Fruit fly (Drosophila melanogaster): ENCODE results near the gene Pkcdelta.

Gene Pkcdelta

DNA sequence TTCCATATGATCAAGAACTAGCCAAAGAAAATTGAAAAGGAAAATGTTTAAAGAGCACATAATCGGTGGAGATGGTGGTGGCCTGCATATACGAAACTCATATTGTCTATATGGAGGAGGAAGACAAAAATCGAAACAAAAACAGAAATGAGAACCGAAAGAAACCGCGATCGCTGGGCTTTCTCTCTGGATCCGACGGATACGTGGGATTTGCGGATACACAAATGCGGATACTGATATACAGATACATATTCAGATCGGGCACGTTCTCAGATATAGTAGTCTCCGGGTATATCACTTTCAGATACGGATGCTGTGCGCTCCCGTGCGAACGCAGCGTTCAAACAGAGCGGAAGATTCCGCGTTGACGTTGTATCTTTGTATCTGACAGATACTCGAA is at the start of gene Pkcdelta:
Gene Pkcdelta, plus strand, starts transcription at position 301 of the 400 bp plus-strand sequence.
- TF ChIP-seq tj (GFP tag; optimal IDR thresholded peaks at IDR 0.05): no peak
- no peak for TF ChIP-seq CG33017 (tag; optimal IDR thresholded peaks at IDR 0.05)
- no peak for TF ChIP-seq Clk (GFP tag; optimal IDR thresholded peaks at IDR 0.05)
- TF ChIP-seq Mnt (GFP tag; optimal IDR thresholded peaks at IDR 0.05): no peak
- TF ChIP-seq toe (GFP tag; optimal IDR thresholded peaks at IDR 0.05): no peak
- TF ChIP-seq cnc (optimal IDR thresholded peaks at IDR 0.05): no peak
- no peak for TF ChIP-seq ovo (GFP tag; optimal IDR thresholded peaks at IDR 0.05)
- TF ChIP-seq pad (GFP tag; optimal IDR thresholded peaks at IDR 0.05): no peak
- TF ChIP-seq CG7045 (GFP tag; optimal IDR thresholded peaks at IDR 0.05): no peak
- no peak for TF ChIP-seq Crg-1 (GFP tag; optimal IDR thresholded peaks at IDR 0.05)
- TF ChIP-seq kay (GFP tag; ENCODE audit: borderline replicate concordance): no peak
- no peak for TF ChIP-seq bab1 (GFP tag; optimal IDR thresholded peaks at IDR 0.05)
- no peak for TF ChIP-seq cic (GFP tag; optimal IDR thresholded peaks at IDR 0.05)
- TF ChIP-seq Hr96 (GFP tag; optimal IDR thresholded peaks at IDR 0.05): no peak
- no peak for TF ChIP-seq CG14711 (tag; optimal IDR thresholded peaks at IDR 0.05)
- no peak for TF ChIP-seq CG5204 (GFP tag; optimal IDR thresholded peaks at IDR 0.05)
- TF ChIP-seq CG12768 (GFP tag; optimal IDR thresholded peaks at IDR 0.05): no peak
- TF ChIP-seq CG7101 (tag; optimal IDR thresholded peaks at IDR 0.05): no peak

DNA sequence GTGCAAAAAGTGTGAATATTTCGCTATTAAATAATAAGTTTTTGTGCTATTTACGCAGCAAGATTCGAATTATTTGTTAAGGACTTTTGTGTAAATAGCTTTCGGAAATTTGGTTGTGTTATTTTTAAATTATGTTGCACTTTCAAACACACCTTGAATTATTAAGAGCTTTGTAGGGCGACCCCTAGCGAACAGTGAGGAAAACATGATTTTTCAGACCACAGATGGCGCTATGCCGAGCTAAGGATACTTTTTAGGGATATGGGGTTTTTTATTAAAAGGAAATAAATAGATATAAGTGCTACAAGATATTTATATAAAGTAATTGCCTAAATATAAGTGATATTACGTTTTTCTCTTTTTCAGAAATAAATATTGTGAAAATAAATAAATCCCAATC is 45.8 kb upstream of the Pkcdelta start:
- TF ChIP-seq CG33017 (tag; optimal IDR thresholded peaks at IDR 0.05): no peak
- no peak for TF ChIP-seq toe (GFP tag; optimal IDR thresholded peaks at IDR 0.05)
- TF ChIP-seq kay (GFP tag; ENCODE audit: borderline replicate concordance): no peak
- TF ChIP-seq Clk (GFP tag; optimal IDR thresholded peaks at IDR 0.05): no peak

DNA sequence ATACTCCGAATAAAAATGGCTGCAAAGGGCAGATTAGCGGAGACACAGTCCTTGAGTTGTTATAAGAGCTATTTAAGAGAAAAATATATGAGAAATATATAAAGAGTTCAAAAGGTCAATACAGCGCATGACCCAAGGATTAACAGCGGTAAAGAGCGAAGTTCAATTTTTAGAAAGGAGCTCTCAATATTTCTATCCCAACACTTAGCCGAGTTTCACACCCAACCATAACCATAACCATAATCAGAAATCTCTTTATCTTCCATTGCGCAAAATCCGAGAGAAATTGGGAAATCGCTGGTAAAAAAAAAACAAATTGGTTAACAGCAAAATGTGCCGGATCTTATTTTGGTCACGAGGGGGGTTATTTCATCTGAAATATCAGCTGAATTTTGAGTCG is 42.9 kb upstream of the Pkcdelta start:
- no peak for TF ChIP-seq Mnt (GFP tag; optimal IDR thresholded peaks at IDR 0.05)
- no peak for TF ChIP-seq cic (GFP tag; optimal IDR thresholded peaks at IDR 0.05)
- no peak for TF ChIP-seq CG11617 (GFP tag; optimal IDR thresholded peaks at IDR 0.05)
- no peak for TF ChIP-seq pad (GFP tag; optimal IDR thresholded peaks at IDR 0.05)
- TF ChIP-seq CG1620 (GFP tag; optimal IDR thresholded peaks at IDR 0.05): no peak
- TF ChIP-seq Crg-1 (GFP tag; optimal IDR thresholded peaks at IDR 0.05): no peak
- TF ChIP-seq CG7045 (GFP tag; optimal IDR thresholded peaks at IDR 0.05): no peak
- no peak for TF ChIP-seq CG12768 (GFP tag; optimal IDR thresholded peaks at IDR 0.05)
- TF ChIP-seq CG7101 (tag; optimal IDR thresholded peaks at IDR 0.05): no peak
- TF ChIP-seq kay (GFP tag; ENCODE audit: borderline replicate concordance): no peak

DNA sequence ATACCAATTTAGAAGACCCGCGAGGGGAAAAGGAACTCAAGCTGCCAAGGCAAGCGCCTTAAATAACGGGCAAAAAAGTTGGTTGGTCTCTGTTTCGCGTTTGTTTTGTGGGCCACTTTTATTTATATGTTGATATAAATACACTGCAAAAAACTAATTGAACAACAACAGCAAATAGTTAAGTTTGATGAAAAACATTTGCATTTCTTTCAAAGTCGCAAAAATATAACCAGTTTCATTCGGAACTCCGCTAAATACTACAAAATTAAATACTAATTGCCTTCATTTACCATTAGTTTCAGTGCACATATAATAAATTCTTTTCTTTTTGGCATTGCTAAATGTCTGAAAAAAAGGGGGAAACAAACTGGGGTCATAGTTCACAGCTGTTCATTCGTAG is 40.3 kb upstream of the Pkcdelta start:
- no peak for TF ChIP-seq Clk (GFP tag; optimal IDR thresholded peaks at IDR 0.05)
- no peak for TF ChIP-seq kay (GFP tag; ENCODE audit: borderline replicate concordance)
- no peak for TF ChIP-seq Mnt (GFP tag; optimal IDR thresholded peaks at IDR 0.05)
- no peak for TF ChIP-seq CG7045 (GFP tag; optimal IDR thresholded peaks at IDR 0.05)
- no peak for TF ChIP-seq pad (GFP tag; optimal IDR thresholded peaks at IDR 0.05)
- no peak for TF ChIP-seq cnc (optimal IDR thresholded peaks at IDR 0.05)
- no peak for TF ChIP-seq CG11617 (GFP tag; optimal IDR thresholded peaks at IDR 0.05)
- no peak for TF ChIP-seq CG5204 (GFP tag; optimal IDR thresholded peaks at IDR 0.05)
- TF ChIP-seq tj (GFP tag; optimal IDR thresholded peaks at IDR 0.05): no peak
- no peak for TF ChIP-seq toe (GFP tag; optimal IDR thresholded peaks at IDR 0.05)
- no peak for TF ChIP-seq bab1 (GFP tag; optimal IDR thresholded peaks at IDR 0.05)
- TF ChIP-seq CG1620 (GFP tag; optimal IDR thresholded peaks at IDR 0.05): no peak
- no peak for TF ChIP-seq CG14711 (tag; optimal IDR thresholded peaks at IDR 0.05)
- no peak for TF ChIP-seq Crg-1 (GFP tag; optimal IDR thresholded peaks at IDR 0.05)
- no peak for TF ChIP-seq CG12768 (GFP tag; optimal IDR thresholded peaks at IDR 0.05)
- no peak for TF ChIP-seq ovo (GFP tag; optimal IDR thresholded peaks at IDR 0.05)
- TF ChIP-seq cic (GFP tag; optimal IDR thresholded peaks at IDR 0.05): no peak
- no peak for TF ChIP-seq Hr96 (GFP tag; optimal IDR thresholded peaks at IDR 0.05)
- no peak for TF ChIP-seq CG33017 (tag; optimal IDR thresholded peaks at IDR 0.05)
- TF ChIP-seq CG7101 (tag; optimal IDR thresholded peaks at IDR 0.05): no peak

DNA sequence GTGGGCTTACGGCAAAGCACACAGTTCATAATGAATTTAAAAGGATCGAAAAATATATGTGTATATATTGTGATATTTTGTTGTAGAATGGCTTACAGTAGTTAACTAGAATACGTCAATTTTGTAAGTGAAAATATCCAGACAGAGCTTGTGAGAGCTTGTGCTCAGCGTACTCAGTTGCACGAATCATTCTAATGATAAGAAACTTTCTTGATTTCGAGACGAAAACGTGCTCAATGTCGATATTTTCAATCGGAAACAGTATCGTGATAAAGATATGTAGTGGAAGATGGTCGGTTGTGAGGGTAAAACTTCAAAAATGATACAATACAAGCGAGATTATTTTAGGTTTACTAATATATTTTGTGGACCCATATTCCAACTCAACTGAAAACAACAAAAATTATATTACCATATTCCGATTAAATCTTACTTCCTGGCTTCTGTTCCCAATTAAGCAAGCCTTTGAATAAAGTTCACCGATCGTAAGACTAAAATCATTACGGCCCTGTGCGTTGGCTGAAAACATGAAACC is 23.6 kb upstream of the Pkcdelta start, which contains the start of the genes CG32651 and CG2574:
Gene CG32651, minus strand, starts transcription at position 101 of the 535 bp plus-strand sequence.
Gene CG2574, plus strand, starts transcription at position 485 of the 535 bp plus-strand sequence.
- TF ChIP-seq tj (GFP tag; optimal IDR thresholded peaks at IDR 0.05) (no peak), CG33017 (tag; optimal IDR thresholded peaks at IDR 0.05) (no peak), Hr96 (GFP tag; optimal IDR thresholded peaks at IDR 0.05) (no peak), CG5204 (GFP tag; optimal IDR thresholded peaks at IDR 0.05) (no peak), bab1 (GFP tag; optimal IDR thresholded peaks at IDR 0.05) (no peak), pad (GFP tag; optimal IDR thresholded peaks at IDR 0.05) (no peak), CG7101 (tag; optimal IDR thresholded peaks at IDR 0.05) (no peak), CG12768 (GFP tag; optimal IDR thresholded peaks at IDR 0.05) (no peak), cic (GFP tag; optimal IDR thresholded peaks at IDR 0.05) (no peak), ovo (GFP tag; optimal IDR thresholded peaks at IDR 0.05) (no peak), CG7045 (GFP tag; optimal IDR thresholded peaks at IDR 0.05) (no peak), Clk (GFP tag; optimal IDR thresholded peaks at IDR 0.05) (no peak), cnc (optimal IDR thresholded peaks at IDR 0.05) (no peak)

DNA sequence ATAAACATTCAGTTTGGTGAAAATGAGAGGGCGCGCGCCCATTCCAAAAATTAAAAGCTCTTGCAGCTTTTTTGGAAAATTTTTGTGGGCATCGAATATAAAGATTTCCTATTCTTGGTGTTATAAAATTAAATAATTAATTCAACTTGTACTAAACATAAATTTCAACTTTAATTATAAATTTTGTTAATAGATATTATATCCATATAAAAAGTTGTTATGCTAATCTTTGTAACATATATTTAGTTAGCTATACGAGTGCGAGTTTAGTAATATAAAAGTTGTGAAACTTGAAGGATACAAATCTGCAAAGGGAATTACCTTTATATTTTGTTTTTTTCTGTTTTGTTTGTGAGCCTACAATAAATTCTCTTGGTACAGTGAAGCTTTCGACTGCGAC is 558 bp upstream of the Pkcdelta start:
- TF ChIP-seq Mnt (GFP tag; optimal IDR thresholded peaks at IDR 0.05): no peak
- TF ChIP-seq cnc (optimal IDR thresholded peaks at IDR 0.05): no peak
- no peak for TF ChIP-seq toe (GFP tag; optimal IDR thresholded peaks at IDR 0.05)
- TF ChIP-seq CG1620 (GFP tag; optimal IDR thresholded peaks at IDR 0.05): no peak
- no peak for TF ChIP-seq ovo (GFP tag; optimal IDR thresholded peaks at IDR 0.05)
- no peak for TF ChIP-seq tj (GFP tag; optimal IDR thresholded peaks at IDR 0.05)
- TF ChIP-seq pad (GFP tag; optimal IDR thresholded peaks at IDR 0.05): no peak

Measured in whole organism, adult.